Fruit fly (Drosophila melanogaster) whole organism, embryonic: ENCODE measurements around the gene Pde9.

ENCODE experiments used
- CG11085 ChIP-seq: fragments of 200-800 bp; sonication (Bioruptor generic); IDR thresholded peaks from 2 replicates; pipeline ENCODE4 v1.3.6; 2022; ENCODE audit warnings: missing biosample characterization, missing genetic modification characterization
- CG2712 ChIP-seq: fragments of 200-800 bp; optimal IDR thresholded peaks from 3 replicates; lab custom pipeline; 2019; ENCODE audit warnings: missing biosample characterization, mild to moderate bottlenecking, missing genetic modification characterization, moderate library complexity
- CG6654 ChIP-seq: fragments of 200-800 bp; sonication (Bioruptor generic); optimal IDR thresholded peaks from 2 replicates; lab custom pipeline; 2017; ENCODE audit warnings: missing biosample characterization, mild to moderate bottlenecking, missing genetic modification characterization
- CG8290 ChIP-seq, 3 experiments: fragments of 200-800 bp; sonication (Bioruptor generic); optimal IDR thresholded peaks; 2 replicates each; lab custom pipeline; 2016 to 2019; ENCODE audit warnings: missing biosample characterization in 3 of 3, missing genetic modification characterization in 3 of 3, mild to moderate bottlenecking in 2 of 3, moderate library complexity in 1 of 3
- Ets65A ChIP-seq: fragments of 200-800 bp; sonication (Bioruptor generic); peaks from one replicate; lab custom pipeline; 2016; ENCODE audit warnings: missing biosample characterization, missing genetic modification characterization
- HLH54F ChIP-seq: fragments of 200-800 bp; sonication (Bioruptor generic); optimal IDR thresholded peaks from 3 replicates; lab custom pipeline; 2016; ENCODE audit warnings: missing biosample characterization, missing genetic modification characterization
- Stat92E ChIP-seq, 3 experiments: fragments of >200 bp in 2 of 3; fragments of 200-800 bp in 1 of 3; sonication (Bioruptor generic) in 1 of 3; optimal IDR thresholded peaks; 2 replicates each; lab custom pipeline; 2017 to 2019; ENCODE audit warnings: missing biosample characterization in 3 of 3, missing genetic modification characterization in 3 of 3, mild to moderate bottlenecking in 1 of 3, moderate library complexity in 1 of 3
- fu2 ChIP-seq: fragments of 200-800 bp; sonication (Bioruptor generic); optimal IDR thresholded peaks from 2 replicates; lab custom pipeline; 2016; ENCODE audit warnings: missing biosample characterization, missing genetic modification characterization
- p53 ChIP-seq: fragments of 200-800 bp; sonication (Bioruptor generic); optimal IDR thresholded peaks from 2 replicates; lab custom pipeline; 2016; ENCODE audit warnings: missing biosample characterization, missing genetic modification characterization
- pfk ChIP-seq: fragments of 200-800 bp; sonication (Bioruptor generic); optimal IDR thresholded peaks from 2 replicates; lab custom pipeline; 2018; ENCODE audit warnings: missing biosample characterization, mild to moderate bottlenecking, missing genetic modification characterization, moderate library complexity

DNA sequence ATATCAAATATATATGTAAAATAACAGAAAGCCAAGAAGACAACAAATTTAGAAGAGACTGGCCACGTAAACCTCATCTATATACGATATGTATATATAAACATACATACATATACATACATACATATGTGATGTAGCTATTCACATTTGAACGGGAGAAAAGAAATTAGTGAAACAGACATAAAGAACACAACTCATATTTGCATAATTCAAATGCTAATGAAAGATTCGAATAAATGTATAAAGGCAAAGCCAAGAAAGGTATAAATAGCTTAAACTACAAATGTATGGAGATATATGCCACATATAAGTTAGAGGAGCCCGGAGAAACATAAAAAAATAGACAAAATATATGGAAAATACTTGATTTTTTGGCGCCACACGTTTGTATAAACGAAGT lies 156.7 kb downstream of the Pde9 start:
- TF ChIP-seq pfk (GFP tag; lab: Kevin White, UChicago): no peak
- TF ChIP-seq HLH54F (GFP tag; lab: Kevin White, UChicago): no peak
- no peak for TF ChIP-seq CG11085 (GFP tag; lab: Robert Waterston, UW)
- no peak for TF ChIP-seq fu2 (GFP tag; lab: Kevin White, UChicago)
- no peak for TF ChIP-seq Ets65A (GFP tag; lab: Kevin White, UChicago)
- TF ChIP-seq p53 (GFP tag; lab: Kevin White, UChicago): no peak
- no peak for TF ChIP-seq CG2712 (tag; lab: Kevin White, UChicago)
- TF ChIP-seq Stat92E (GFP tag; optimal IDR thresholded peaks at IDR 0.05; lab: Kevin White, UChicago): no peak
- TF ChIP-seq CG6654 (GFP tag; lab: Kevin White, UChicago): no peak
- TF ChIP-seq CG8290 (GFP tag; optimal IDR thresholded peaks at IDR 0.05; lab: Kevin White, UChicago): no peak
- TF ChIP-seq CG8290 (tag; optimal IDR thresholded peaks at IDR 0.05; lab: Kevin White, UChicago): no peak
